Worm (Caenorhabditis elegans) whole organism, L2 larva: ENCODE measurements around the gene ift-74.

Experiments
- ZK546.5 ChIP-seq: sonication (generic microtip); optimal IDR thresholded peaks from 2 replicates; lab custom pipeline; 2017; ENCODE audit warnings: missing biosample characterization, missing genetic modification characterization
- dmd-4 ChIP-seq: sonication (generic microtip); optimal IDR thresholded peaks from 2 replicates; lab custom pipeline; 2017; ENCODE audit warnings: missing biosample characterization, missing genetic modification characterization
- egl-27 ChIP-seq: sonication (generic microtip); optimal IDR thresholded peaks from 3 replicates; lab custom pipeline; 2017; ENCODE audit warnings: missing biosample characterization, missing genetic modification reagents, missing genetic modification characterization
- lin-13 ChIP-seq: fragments of 150-350 bp; optimal IDR thresholded peaks from 2 replicates; lab custom pipeline; 2014; ENCODE audit warnings: missing biosample characterization, missing genetic modification reagents, missing genetic modification characterization
- nhr-11 ChIP-seq: fragments of 150-350 bp; optimal IDR thresholded peaks from 2 replicates; lab custom pipeline; 2014; ENCODE audit warnings: missing biosample characterization, missing genetic modification characterization
- skn-1 ChIP-seq: sonication (generic microtip); optimal IDR thresholded peaks from 2 replicates; lab custom pipeline; 2017; ENCODE audit warnings: missing biosample characterization, missing genetic modification characterization
- unc-39 ChIP-seq: fragments of 150-350 bp; optimal IDR thresholded peaks from 2 replicates; lab custom pipeline; 2014; ENCODE audit warnings: missing biosample characterization, missing genetic modification characterization
- unc-55 ChIP-seq: fragments of 150-350 bp; sonication (generic microtip); optimal IDR thresholded peaks from 3 replicates; lab custom pipeline; 2014; ENCODE audit warnings: missing biosample characterization, missing genetic modification reagents, missing genetic modification characterization
- ztf-11 ChIP-seq: sonication (generic microtip); optimal IDR thresholded peaks from 2 replicates; lab custom pipeline; 2017; ENCODE audit warnings: missing biosample characterization, missing genetic modification characterization

DNA sequence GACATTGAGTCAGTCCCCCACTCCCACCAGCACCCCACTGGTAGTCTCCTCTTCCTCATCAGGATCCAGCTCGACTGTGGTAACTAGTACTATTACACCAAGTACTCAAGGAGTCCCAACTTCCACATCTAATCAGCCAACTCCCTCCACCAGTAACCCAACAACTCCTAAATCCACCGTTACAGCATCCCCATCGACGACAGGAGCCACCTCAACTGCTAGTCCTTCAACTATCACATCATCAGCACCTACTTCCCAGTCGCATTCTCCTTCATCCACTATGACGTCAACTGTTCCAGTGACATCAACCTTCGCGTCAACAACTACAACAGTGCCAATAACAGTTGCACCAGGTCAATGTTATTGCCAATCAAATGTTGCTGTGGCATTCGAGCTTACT is 11.3 kb upstream of the ift-74 start:
- no peak for TF ChIP-seq ZK546.5 (tag; lab: Kevin White, UChicago)
- TF ChIP-seq dmd-4 (tag; lab: Kevin White, UChicago) = no peak
- TF ChIP-seq egl-27 = no peak
- TF ChIP-seq nhr-11 = no peak
- TF ChIP-seq unc-39 (tag; lab: Kevin White, UChicago) = no peak
- TF ChIP-seq lin-13 = no peak
- TF ChIP-seq ztf-11 (tag; lab: Kevin White, UChicago) = no peak
- TF ChIP-seq unc-55 (GFP tag; lab: Kevin White, UChicago) = no peak
- no peak for TF ChIP-seq skn-1
